Fruit fly (Drosophila melanogaster): ENCODE results near the gene CG12316.

Gene CG12316

DNA sequence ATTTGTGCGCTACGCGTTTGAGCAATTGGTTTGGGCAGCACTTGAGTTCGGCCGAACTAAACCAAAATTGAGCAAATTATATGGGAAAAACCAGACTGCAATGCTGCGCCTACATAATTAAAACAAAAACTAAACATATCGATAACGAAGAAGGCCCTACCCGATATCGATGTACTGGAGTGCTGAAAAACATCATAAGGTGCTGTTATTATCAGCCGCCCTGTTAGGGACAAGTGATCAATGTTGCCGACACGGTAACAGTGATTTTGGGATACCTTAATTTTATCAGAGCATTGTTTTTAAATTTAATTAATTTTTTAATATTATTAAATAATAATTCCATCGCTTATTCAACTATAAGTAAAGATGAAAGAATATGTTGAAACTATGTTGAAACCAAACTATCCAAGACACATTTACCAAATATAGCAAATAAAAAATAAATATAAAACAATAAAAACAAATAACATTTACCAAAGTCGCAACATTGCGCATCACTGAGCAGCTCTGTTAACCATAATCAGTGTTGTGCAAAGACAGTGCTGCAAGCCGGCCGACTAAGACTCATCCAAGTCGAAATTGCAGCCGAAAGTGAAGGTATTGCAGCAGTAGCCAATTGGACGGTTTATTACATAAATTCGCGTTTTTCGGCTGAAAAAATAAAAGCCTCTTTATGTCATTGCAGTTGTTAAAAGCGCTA, 42.0 kb downstream of the CG12316 start, which contains the start of the genes sstn, Plp and GlyRS (continued):
- TF ChIP-seq ci (GFP tag; IDR thresholded peaks at IDR 0.05) (peak; percentile 55; the same call in 1 of the 3 replicates), Ets65A (GFP tag) (peak; percentile 41), chn (GFP tag; optimal IDR thresholded peaks at IDR 0.05) (no peak), nom (GFP tag; optimal IDR thresholded peaks at IDR 0.05) (no peak), CG17385 (GFP tag; optimal IDR thresholded peaks at IDR 0.05) (peak; percentile 27), CG15514 (GFP tag; optimal IDR thresholded peaks at IDR 0.05) (peak; percentile 40), CG7987 (GFP tag; optimal IDR thresholded peaks at IDR 0.05) (no peak), odd (GFP tag; optimal IDR thresholded peaks at IDR 0.05) (no peak), bigmax (GFP tag; optimal IDR thresholded peaks at IDR 0.05) (no peak), ewg (GFP tag; optimal IDR thresholded peaks at IDR 0.05) (peak; percentile 18), pum (GFP tag; optimal IDR thresholded peaks at IDR 0.05) (no peak), Sry-β (GFP tag; optimal IDR thresholded peaks at IDR 0.05) (peak; percentile 95), vnd (GFP tag; IDR thresholded peaks at IDR 0.05; ENCODE audit: partially characterized antibody) (no peak), CG14050 (GFP tag; IDR thresholded peaks at IDR 0.05) (no peak), nmo (GFP tag; optimal IDR thresholded peaks at IDR 0.05) (peak; percentile 58), ftz-f1 (GFP tag; optimal IDR thresholded peaks at IDR 0.05) (no peak), Dip2 (GFP tag; IDR thresholded peaks at IDR 0.05) (no peak), CG12299 (tag; optimal IDR thresholded peaks at IDR 0.05) (no peak), CG8765 (GFP tag; IDR thresholded peaks at IDR 0.05) (no peak), HLH4C (GFP tag; IDR thresholded peaks at IDR 0.05; ENCODE audit: partially characterized antibody) (peak; percentile 50; the same call in 2 of the 3 replicates), CG3995 (GFP tag; optimal IDR thresholded peaks at IDR 0.05) (peak; percentile 98), CG10543 (GFP tag; optimal IDR thresholded peaks at IDR 0.05) (peak; percentile 46), Nf-YA (GFP tag; IDR thresholded peaks at IDR 0.05) (no peak), Lpt (GFP tag; optimal IDR thresholded peaks at IDR 0.05) (no peak), CG1647 (GFP tag; optimal IDR thresholded peaks at IDR 0.05) (no peak), CG13296 (GFP tag; optimal IDR thresholded peaks at IDR 0.05) (peak; percentile 49), CG2875 (GFP tag; optimal IDR thresholded peaks at IDR 0.05) (no peak), sqz (GFP tag; optimal IDR thresholded peaks at IDR 0.05) (peak; percentile 13), CG30020 (tag; optimal IDR thresholded peaks at IDR 0.05) (peak; percentile 50), Atf3 (GFP tag; optimal IDR thresholded peaks at IDR 0.05) (no peak), CG33557 (GFP tag; optimal IDR thresholded peaks at IDR 0.05) (peak; percentile 58), ase (GFP tag; IDR thresholded peaks at IDR 0.05) (no peak), so (GFP tag; IDR thresholded peaks at IDR 0.05) (no peak), pho (GFP tag; optimal IDR thresholded peaks at IDR 0.05) (no peak), CG11456 (GFP tag; IDR thresholded peaks at IDR 0.05) (no peak), run (tag; optimal IDR thresholded peaks at IDR 0.05) (no peak), CG8359 (GFP tag; optimal IDR thresholded peaks at IDR 0.05; ENCODE audit: borderline replicate concordance) (no peak), esg (GFP tag; conservative IDR thresholded peaks at IDR 0.05) (no peak), CG7271 (tag; optimal IDR thresholded peaks at IDR 0.05) (no peak), NC2α (GFP tag; optimal IDR thresholded peaks at IDR 0.05) (no peak), MBD-R2 (GFP tag; IDR thresholded peaks at IDR 0.05) (peak; percentile 47; the same call in 1 of the 2 replicates), gsb (GFP tag; IDR thresholded peaks at IDR 0.05) (no peak), knrl (GFP tag; IDR thresholded peaks at IDR 0.05; ENCODE audit: partially characterized antibody) (no peak), CoRest (tag; optimal IDR thresholded peaks at IDR 0.05) (peak; percentile 67), pb (GFP tag; optimal IDR thresholded peaks at IDR 0.05) (no peak), mld (GFP tag; IDR thresholded peaks at IDR 0.05; ENCODE audit: partially characterized antibody) (no peak), sob (GFP tag; IDR thresholded peaks at IDR 0.05) (no peak), CG7556 (GFP tag; optimal IDR thresholded peaks at IDR 0.05) (peak; percentile 51), CG6689 (GFP tag; IDR thresholded peaks at IDR 0.05) (no peak), CG14667 (GFP tag; IDR thresholded peaks at IDR 0.05) (no peak)
